Comparison of ENCODE assay signal across 2 fruit fly cellular contexts in genomic region chr3L:9182053-9182572, dm6.
TF ChIP-seq lines count a peak whose summit lies in the region.

Gene Rdl, minus strand, starts transcription at chr3L:9182149.

- TF ChIP-seq CTCF in whole organism, embryonic (GFP tag; optimal IDR thresholded peaks at IDR 0.05; lab: Kevin White, UChicago): no peak

TF ChIP-seq in whole organism, embryonic, 481 proteins besides CTCF, POLR2A, EP300 and RAD21:
- TF ChIP-seq CG9932 (GFP tag; IDR thresholded peaks at IDR 0.05; lab: Robert Waterston, UW) (no peak), HLH54F (GFP tag; optimal IDR thresholded peaks at IDR 0.05; lab: Kevin White, UChicago) (no peak), CG8478 (optimal IDR thresholded peaks at IDR 0.05; lab: Kevin White, UChicago) (peak; percentile 27), CG18599 (GFP tag; optimal IDR thresholded peaks at IDR 0.05; lab: Kevin White, UChicago) (peak; percentile 4), CG13894 (tag; optimal IDR thresholded peaks at IDR 0.05; lab: Kevin White, UChicago) (peak; percentile 99), chinmo (GFP tag; IDR thresholded peaks at IDR 0.05; lab: Robert Waterston, UW; ENCODE audit: partially characterized antibody) (0 out of 4 replicates have a peak, but pooled peaks have one; percentile 17), Deaf1 (tag; optimal IDR thresholded peaks at IDR 0.05; lab: Kevin White, UChicago) (peak; percentile 96), abd-A (tag; optimal IDR thresholded peaks at IDR 0.05; lab: Kevin White, UChicago) (peak; percentile 53)
TF ChIP-seq in whole organism, embryonic: peak in this region for 6.

TF ChIP-seq in whole organism, prepupa, 60 proteins besides CTCF, POLR2A, EP300 and RAD21:
- TF ChIP-seq svp (GFP tag; lab: Kevin White, UChicago) (peak; percentile 36), CG16779 (tag; optimal IDR thresholded peaks at IDR 0.05; lab: Kevin White, UChicago) (no peak)
TF ChIP-seq in whole organism, prepupa: peak in this region for 1.
